Worm (Caenorhabditis elegans): Measurements from ENCODE around the gene twk-20.

twk-20 gene

ce11 chrX:13637526-13637925 lies 2.2 kb upstream of the twk-20 start:
- TF ChIP-seq hlh-1 (tag; optimal IDR thresholded peaks at IDR 0.05): peak; percentile 7
- no peak for TF ChIP-seq sem-2 (GFP tag; optimal IDR thresholded peaks at IDR 0.05)
- TF ChIP-seq drap-1 (GFP tag; optimal IDR thresholded peaks at IDR 0.05): no peak
- no peak for TF ChIP-seq nhr-2 (tag; optimal IDR thresholded peaks at IDR 0.05)
- peak; percentile 43 for TF ChIP-seq unc-120 (tag; optimal IDR thresholded peaks at IDR 0.05; ENCODE audit: poor library complexity, severe bottlenecking)
- no peak for TF ChIP-seq M03D4.4 (tag; optimal IDR thresholded peaks at IDR 0.05)
- TF ChIP-seq lin-32 (GFP tag; optimal IDR thresholded peaks at IDR 0.05): no peak
- TF ChIP-seq unc-62 (GFP tag; optimal IDR thresholded peaks at IDR 0.05): peak; percentile 45

DNA sequence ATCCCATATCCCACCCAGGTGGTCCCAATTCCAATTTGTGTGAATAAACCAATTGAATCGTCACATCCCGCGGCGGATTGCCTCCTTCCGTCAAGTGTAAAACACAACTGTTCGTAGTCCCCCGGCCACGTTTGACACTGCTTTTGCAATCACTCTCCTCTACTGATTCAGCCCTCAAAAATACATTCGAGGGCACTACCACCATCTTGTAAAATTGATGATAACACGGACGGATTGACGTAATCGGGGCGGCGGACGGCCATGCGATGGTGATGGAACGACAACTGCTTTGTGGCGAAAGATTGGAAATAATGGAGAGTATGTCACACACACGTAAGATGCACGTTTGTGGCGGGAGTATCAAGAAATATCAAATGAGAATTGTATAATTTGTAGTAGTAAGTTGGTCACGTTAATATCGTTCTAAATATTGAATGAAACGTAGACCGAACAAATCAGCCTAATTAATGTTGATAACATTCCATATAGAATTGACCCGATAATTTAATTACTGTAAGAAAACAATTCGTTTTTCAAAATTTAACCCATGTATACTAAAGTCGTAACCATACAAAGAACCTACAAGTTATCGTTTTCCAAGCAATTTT lies 1.2 kb upstream of the twk-20 start:
- TF ChIP-seq unc-62 (GFP tag; optimal IDR thresholded peaks at IDR 0.05) (peak; percentile 28), unc-120 (tag; optimal IDR thresholded peaks at IDR 0.05; ENCODE audit: poor library complexity, severe bottlenecking) (peak; percentile 84), hlh-1 (tag; optimal IDR thresholded peaks at IDR 0.05) (peak; percentile 45), tbx-8 (GFP tag; optimal IDR thresholded peaks at IDR 0.05) (no peak), ztf-11 (tag; optimal IDR thresholded peaks at IDR 0.05) (no peak)

- TF ChIP-seq snpc-4 (tag; optimal IDR thresholded peaks at IDR 0.05): no peak
- TF ChIP-seq nhr-12 (tag; optimal IDR thresholded peaks at IDR 0.05): no peak
- TF ChIP-seq elt-1 (tag; optimal IDR thresholded peaks at IDR 0.05; ENCODE audit: borderline replicate concordance, insufficient read depth): no peak
- TF ChIP-seq ceh-39 (tag; optimal IDR thresholded peaks at IDR 0.05): no peak
- no peak for TF ChIP-seq drap-1 (GFP tag; optimal IDR thresholded peaks at IDR 0.05)
- TF ChIP-seq tbx-8 (GFP tag; optimal IDR thresholded peaks at IDR 0.05): no peak
- TF ChIP-seq ceh-83 (GFP tag; optimal IDR thresholded peaks at IDR 0.05): no peak
- no peak for TF ChIP-seq unc-39 (tag; optimal IDR thresholded peaks at IDR 0.05)
- TF ChIP-seq unc-120 (tag; optimal IDR thresholded peaks at IDR 0.05; ENCODE audit: poor library complexity, severe bottlenecking): no peak
- no peak for TF ChIP-seq ztf-11 (tag; optimal IDR thresholded peaks at IDR 0.05)
- no peak for TF ChIP-seq elt-3 (tag; optimal IDR thresholded peaks at IDR 0.05)
- no peak for TF ChIP-seq sem-2 (GFP tag; optimal IDR thresholded peaks at IDR 0.05)
- no peak for TF ChIP-seq bed-3 (GFP tag; optimal IDR thresholded peaks at IDR 0.05)
- TF ChIP-seq nhr-2 (tag; optimal IDR thresholded peaks at IDR 0.05): no peak
Observed at ce11 chrX:13644884-13645283, 5.2 kb downstream of the twk-20 start.

DNA sequence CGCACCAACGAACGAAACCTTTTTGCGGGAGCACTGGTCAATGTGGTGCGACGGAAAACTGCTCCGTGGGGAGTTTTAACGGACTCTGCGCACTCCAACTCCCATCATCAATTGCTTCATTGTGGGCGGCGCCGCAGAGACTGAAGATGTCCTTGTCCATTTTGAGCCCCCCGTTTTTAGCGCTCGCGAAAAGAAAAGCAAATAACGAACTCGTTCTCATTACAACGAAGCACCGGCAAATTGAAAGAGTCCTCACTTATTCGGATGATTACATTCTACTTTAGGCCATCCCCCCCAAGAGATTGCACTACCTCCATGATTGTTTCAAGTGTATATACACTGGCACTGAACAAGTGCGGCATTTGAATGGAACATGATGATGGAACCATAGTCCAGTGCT lies 7.1 kb downstream of the twk-20 start, which contains the start of gene acr-9:
acr-9 (minus strand) TSS at position 101 of the 400 bp plus-strand sequence.
- TF ChIP-seq lsy-2 (tag; optimal IDR thresholded peaks at IDR 0.05) (no peak), nhr-12 (tag; optimal IDR thresholded peaks at IDR 0.05) (no peak), mls-2 (tag; optimal IDR thresholded peaks at IDR 0.05) (no peak), nhr-28 (tag; optimal IDR thresholded peaks at IDR 0.05) (no peak), nhr-76 (tag; optimal IDR thresholded peaks at IDR 0.05) (no peak)

DNA sequence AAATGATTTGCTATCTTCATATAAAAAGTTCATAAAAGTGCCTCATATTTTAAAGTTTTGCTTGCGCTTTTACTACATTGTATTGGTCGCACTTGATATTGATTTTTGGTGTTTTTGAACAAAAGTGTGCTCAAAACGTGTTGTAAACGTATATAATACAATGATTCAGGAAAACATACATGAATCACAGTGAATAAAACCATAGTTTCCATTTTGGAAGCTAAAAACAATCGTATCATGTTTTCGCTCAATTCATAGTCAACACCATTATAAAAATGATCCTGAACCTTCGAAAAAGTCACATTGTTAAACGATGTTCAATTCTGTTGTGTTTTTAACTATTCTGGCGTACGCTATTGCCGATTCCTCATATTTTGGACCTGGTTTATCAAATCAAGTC lies 7.6 kb downstream of the twk-20 start, which contains the start of gene C40C9.3:
C40C9.3 (plus strand) TSS at position 301 of the 400 bp plus-strand sequence.
- TF ChIP-seq nhr-28 (tag; optimal IDR thresholded peaks at IDR 0.05): no peak
- TF ChIP-seq sem-2 (GFP tag; optimal IDR thresholded peaks at IDR 0.05): no peak
- TF ChIP-seq ceh-39 (tag; optimal IDR thresholded peaks at IDR 0.05): no peak
- no peak for TF ChIP-seq ztf-11 (tag; optimal IDR thresholded peaks at IDR 0.05)
- TF ChIP-seq flh-1 (GFP tag; optimal IDR thresholded peaks at IDR 0.05): no peak
- no peak for TF ChIP-seq nhr-2 (tag; optimal IDR thresholded peaks at IDR 0.05)
- TF ChIP-seq ceh-43 (GFP tag; optimal IDR thresholded peaks at IDR 0.05): no peak
- TF ChIP-seq nhr-237 (tag; optimal IDR thresholded peaks at IDR 0.05): no peak
- TF ChIP-seq unc-62 (GFP tag; optimal IDR thresholded peaks at IDR 0.05): no peak
- no peak for TF ChIP-seq zip-8 (tag; optimal IDR thresholded peaks at IDR 0.05)
- TF ChIP-seq tbx-8 (GFP tag; optimal IDR thresholded peaks at IDR 0.05): no peak
- no peak for TF ChIP-seq unc-39 (tag; optimal IDR thresholded peaks at IDR 0.05)
- TF ChIP-seq lin-13 (tag; optimal IDR thresholded peaks at IDR 0.05): no peak
- no peak for TF ChIP-seq hlh-1 (tag; optimal IDR thresholded peaks at IDR 0.05)
- no peak for TF ChIP-seq elt-3 (tag; optimal IDR thresholded peaks at IDR 0.05)
- no peak for TF ChIP-seq blmp-1 (tag; optimal IDR thresholded peaks at IDR 0.05)
- TF ChIP-seq sptf-1 (tag; optimal IDR thresholded peaks at IDR 0.05): no peak

- no peak for TF ChIP-seq lin-32 (GFP tag; optimal IDR thresholded peaks at IDR 0.05)
- TF ChIP-seq flh-1 (GFP tag; optimal IDR thresholded peaks at IDR 0.05): no peak
- no peak for TF ChIP-seq mab-5 (tag; optimal IDR thresholded peaks at IDR 0.05)
- no peak for TF ChIP-seq unc-39 (tag; optimal IDR thresholded peaks at IDR 0.05)
- TF ChIP-seq sptf-1 (tag; optimal IDR thresholded peaks at IDR 0.05): no peak
- no peak for TF ChIP-seq ceh-83 (GFP tag; optimal IDR thresholded peaks at IDR 0.05)
- no peak for TF ChIP-seq M03D4.4 (tag; optimal IDR thresholded peaks at IDR 0.05)
- TF ChIP-seq lin-13 (tag; optimal IDR thresholded peaks at IDR 0.05): no peak
Observed at ce11 chrX:13650799-13651198, 11.1 kb downstream of the twk-20 start, which contains the start of gene C40C9.4. C40C9.4 (plus strand) TSS chrX:13651099.
